Fruit fly (Drosophila melanogaster): ENCODE measurements around the gene Vml.

The Vml gene

dm6 chrX:2297428-2298200, 22.0 kb downstream of the Vml start (continued):
- TF ChIP-seq zf30C (GFP tag; optimal IDR thresholded peaks at IDR 0.05) = peak; percentile 10
- peak; percentile 92 for TF ChIP-seq CG10267 (tag; optimal IDR thresholded peaks at IDR 0.05)
- peak; percentile 92 for TF ChIP-seq CG31365 (tag; optimal IDR thresholded peaks at IDR 0.05)
- TF ChIP-seq D19B (GFP tag; optimal IDR thresholded peaks at IDR 0.05) = peak; percentile 89
- TF ChIP-seq CG15514 (GFP tag; optimal IDR thresholded peaks at IDR 0.05) = peak; percentile 94
- TF ChIP-seq Six4 (GFP tag; optimal IDR thresholded peaks at IDR 0.05) = peak; percentile 99
- peak; percentile 98 for TF ChIP-seq CG4854 (GFP tag; optimal IDR thresholded peaks at IDR 0.05)
- peak; percentile 97 for TF ChIP-seq Sox100B (GFP tag; optimal IDR thresholded peaks at IDR 0.05)
- peak; percentile 98 for TF ChIP-seq gce (GFP tag; IDR thresholded peaks at IDR 0.05)
- peak; percentile 92 for TF ChIP-seq ash1 (GFP tag; optimal IDR thresholded peaks at IDR 0.05)
- TF ChIP-seq CG10147 (GFP tag; optimal IDR thresholded peaks at IDR 0.05) = peak; percentile 97
- TF ChIP-seq CG1233 (GFP tag; optimal IDR thresholded peaks at IDR 0.05) = peak; percentile 97
- TF ChIP-seq Dp (GFP tag; optimal IDR thresholded peaks at IDR 0.05) = peak; percentile 37
- TF ChIP-seq Optix (GFP tag; IDR thresholded peaks at IDR 0.05) = peak; percentile 99
- peak; percentile 98 for TF ChIP-seq BtbVII (GFP tag; optimal IDR thresholded peaks at IDR 0.05)
- TF ChIP-seq Nf-YC (tag; optimal IDR thresholded peaks at IDR 0.05) = peak; percentile 85
- peak; percentile 99 for TF ChIP-seq slp2 (GFP tag; optimal IDR thresholded peaks at IDR 0.05)
- TF ChIP-seq CG12942 (GFP tag; optimal IDR thresholded peaks at IDR 0.05) = peak; percentile 99
- TF ChIP-seq Fer2 (tag; optimal IDR thresholded peaks at IDR 0.05) = peak; percentile 93
- peak; percentile 97 for TF ChIP-seq CG1602 (GFP tag; optimal IDR thresholded peaks at IDR 0.05)
- TF ChIP-seq Hey (tag; optimal IDR thresholded peaks at IDR 0.05) = peak; percentile 94
- no peak for TF ChIP-seq yki (optimal IDR thresholded peaks at IDR 0.05)
- TF ChIP-seq Rfx (GFP tag; IDR thresholded peaks at IDR 0.05) = peak; percentile 99
- TF ChIP-seq CG13775 (GFP tag; optimal IDR thresholded peaks at IDR 0.05) = peak; percentile 95
- TF ChIP-seq sc (optimal IDR thresholded peaks at IDR 0.05) = no peak
- TF ChIP-seq sc (GFP tag; optimal IDR thresholded peaks at IDR 0.05) = peak; percentile 98
- TF ChIP-seq CG8089 (GFP tag; optimal IDR thresholded peaks at IDR 0.05) = peak; percentile 99
- TF ChIP-seq usp (GFP tag; optimal IDR thresholded peaks at IDR 0.05) = no peak
- peak; percentile 94 for TF ChIP-seq sd (tag; optimal IDR thresholded peaks at IDR 0.05)
- TF ChIP-seq cwo (GFP tag; optimal IDR thresholded peaks at IDR 0.05) = peak; percentile 97
- TF ChIP-seq PHDP (tag; optimal IDR thresholded peaks at IDR 0.05) = peak; percentile 98
- peak; percentile 96 for TF ChIP-seq Ravus (GFP tag; IDR thresholded peaks at IDR 0.05)
- TF ChIP-seq CG6254 (GFP tag; optimal IDR thresholded peaks at IDR 0.05) = peak; percentile 95
- peak; percentile 98 for TF ChIP-seq ttk (GFP tag; IDR thresholded peaks at IDR 0.05)
- peak; percentile 98 for TF ChIP-seq nmo (GFP tag; optimal IDR thresholded peaks at IDR 0.05)
- peak; percentile 20 for TF ChIP-seq CG15479 (GFP tag; optimal IDR thresholded peaks at IDR 0.05)
- peak; percentile 99 for TF ChIP-seq oc (tag; optimal IDR thresholded peaks at IDR 0.05)
- TF ChIP-seq kni (GFP tag; optimal IDR thresholded peaks at IDR 0.05) = peak; percentile 91
- TF ChIP-seq CTCF (GFP tag; optimal IDR thresholded peaks at IDR 0.05) = peak; percentile 76
- peak; percentile 60 for TF ChIP-seq pros (GFP tag; optimal IDR thresholded peaks at IDR 0.05)
- peak in 1 of 2 experiments; percentile 99 for TF ChIP-seq eve (GFP tag; optimal IDR thresholded peaks at IDR 0.05)
- peak; percentile 96 for TF ChIP-seq CG12104 (GFP tag; optimal IDR thresholded peaks at IDR 0.05)
- peak; percentile 97 for TF ChIP-seq gcm (GFP tag; optimal IDR thresholded peaks at IDR 0.05)
- TF ChIP-seq unpg (GFP tag; optimal IDR thresholded peaks at IDR 0.05) = peak; percentile 99
- TF ChIP-seq ham (GFP tag; IDR thresholded peaks at IDR 0.05) = peak; percentile 87
- peak; percentile 97 for TF ChIP-seq CG18476 (GFP tag; optimal IDR thresholded peaks at IDR 0.05)
- peak; percentile 41 for TF ChIP-seq gfzf (GFP tag; optimal IDR thresholded peaks at IDR 0.05)
- peak; percentile 98 for TF ChIP-seq CoRest (tag; optimal IDR thresholded peaks at IDR 0.05)
- no peak for TF ChIP-seq tna (GFP tag; IDR thresholded peaks at IDR 0.05; ENCODE audit: partially characterized antibody)
- peak; percentile 98 for TF ChIP-seq Rx (GFP tag; IDR thresholded peaks at IDR 0.05)

Measured in whole organism, embryonic.